Worm (Caenorhabditis elegans): ENCODE measurements around the gene Y67H2A.10.

DNA sequence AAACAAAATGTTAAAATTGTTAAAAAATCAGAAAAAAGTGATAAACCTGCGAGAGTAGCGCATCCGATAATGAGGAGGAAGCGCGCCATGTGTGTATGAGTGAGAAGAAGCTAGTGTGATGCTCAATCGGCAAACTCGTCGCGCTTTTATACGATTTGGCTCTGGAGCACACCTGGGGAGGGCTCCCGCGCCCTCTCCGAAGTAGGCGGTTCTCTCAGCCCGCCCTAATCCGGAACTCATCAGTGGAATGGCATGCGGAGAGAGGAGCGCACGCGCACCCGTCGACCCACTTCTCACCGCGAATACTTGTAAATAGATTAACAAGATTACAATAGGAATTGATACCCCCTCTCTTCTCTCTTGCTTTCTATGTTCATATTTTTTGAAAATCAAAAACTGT lies 42.0 kb upstream of the Y67H2A.10 start, which contains the start of gene pqn-74:
- TF ChIP-seq dao-5 (tag; optimal IDR thresholded peaks at IDR 0.05): no peak
- no peak for TF ChIP-seq him-1 (tag; optimal IDR thresholded peaks at IDR 0.05)
- no peak for TF ChIP-seq W03F9.2 (tag; optimal IDR thresholded peaks at IDR 0.05)
